Worm (Caenorhabditis elegans): ENCODE data around the gene F17E9.3.
"Not testable (repeated sequence)": the region's sequence is repeated elsewhere in the genome, so short reads cannot be mapped to it uniquely, and the experiment has no call there.

F17E9.3 gene

ce11 chrIV:8348073-8348472 lies 6.6 kb upstream of the F17E9.3 start, which contains the start of gene F17E9.4:
F17E9.4 (plus strand) TSS chrIV:8348373.
- no peak for TF ChIP-seq unc-62 (GFP tag; optimal IDR thresholded peaks at IDR 0.05)

- not testable (repeated sequence) for TF ChIP-seq unc-62 (GFP tag; optimal IDR thresholded peaks at IDR 0.05)
Measured at ce11 chrIV:8352036-8352435, 2.6 kb upstream of the F17E9.3 start, which contains the start of gene F17E9.16. F17E9.16 (plus strand) TSS chrIV:8352336.

- TF ChIP-seq unc-62 (GFP tag; optimal IDR thresholded peaks at IDR 0.05): no peak
Measured at ce11 chrIV:8355592-8355991, 920 bp downstream of the F17E9.3 start, which contains the start of the genes F17E9.2 and col-116. F17E9.2 (plus strand) TSS chrIV:8355892. col-116 (plus strand) TSS chrIV:8355906.

ce11 chrIV:8357299-8357698 lies 2.6 kb downstream of the F17E9.3 start:
- TF ChIP-seq unc-62 (GFP tag; optimal IDR thresholded peaks at IDR 0.05): no peak

- TF ChIP-seq unc-62 (GFP tag; optimal IDR thresholded peaks at IDR 0.05): no peak
Measured at ce11 chrIV:8358492-8358891, 3.8 kb downstream of the F17E9.3 start, which contains the start of gene D2096.13. D2096.13 (minus strand) TSS chrIV:8358592.

- TF ChIP-seq unc-62 (GFP tag; optimal IDR thresholded peaks at IDR 0.05): no peak
Measured at ce11 chrIV:8359716-8360407, 5.2 kb downstream of the F17E9.3 start, which contains the start of gene D2096.5. D2096.5 (minus strand) TSS chrIV:8359766.

ce11 chrIV:8360817-8361216 lies 6.1 kb downstream of the F17E9.3 start, which contains the start of gene sqv-1:
sqv-1 (plus strand) TSS chrIV:8361117.
- no peak for TF ChIP-seq unc-62 (GFP tag; optimal IDR thresholded peaks at IDR 0.05)

ce11 chrIV:8363163-8363562 lies 8.5 kb downstream of the F17E9.3 start, which contains the start of gene D2096.12:
D2096.12 (plus strand) TSS chrIV:8363463.
- no peak for TF ChIP-seq unc-62 (GFP tag; optimal IDR thresholded peaks at IDR 0.05)

ce11 chrIV:8366295-8366694 lies 11.6 kb downstream of the F17E9.3 start, which contains the start of gene aagr-1:
aagr-1 (plus strand) TSS chrIV:8366521.
- TF ChIP-seq unc-62 (GFP tag; optimal IDR thresholded peaks at IDR 0.05): no peak

- TF ChIP-seq unc-62 (GFP tag; optimal IDR thresholded peaks at IDR 0.05): no peak
Measured at ce11 chrIV:8367887-8368286, 13.2 kb downstream of the F17E9.3 start.

- no peak for TF ChIP-seq unc-62 (GFP tag; optimal IDR thresholded peaks at IDR 0.05)
Measured at ce11 chrIV:8369135-8369534, 14.5 kb downstream of the F17E9.3 start, which contains the start of gene D2096.6. D2096.6 (minus strand) TSS chrIV:8369235.

- no peak for TF ChIP-seq unc-62 (GFP tag; optimal IDR thresholded peaks at IDR 0.05)
Measured at ce11 chrIV:8375381-8375780, 20.7 kb downstream of the F17E9.3 start.

- TF ChIP-seq unc-62 (GFP tag; optimal IDR thresholded peaks at IDR 0.05): no peak
Measured at ce11 chrIV:8376923-8377322, 22.3 kb downstream of the F17E9.3 start.

- no peak for TF ChIP-seq unc-62 (GFP tag; optimal IDR thresholded peaks at IDR 0.05)
Measured at ce11 chrIV:8377501-8377900, 22.8 kb downstream of the F17E9.3 start, which contains the start of gene D2096.7. D2096.7 (minus strand) TSS chrIV:8377630.

- no peak for TF ChIP-seq unc-62 (GFP tag; optimal IDR thresholded peaks at IDR 0.05)
Measured at ce11 chrIV:8378280-8378679, 23.6 kb downstream of the F17E9.3 start.

ce11 chrIV:8379278-8379677 lies 24.6 kb downstream of the F17E9.3 start, which contains the start of gene nap-1:
nap-1 (minus strand) TSS chrIV:8379319.
- no peak for TF ChIP-seq unc-62 (GFP tag; optimal IDR thresholded peaks at IDR 0.05)

ce11 chrIV:8379683-8380082 lies 25.0 kb downstream of the F17E9.3 start, which contains the start of gene praf-3:
praf-3 (plus strand) TSS chrIV:8379983.
- no peak for TF ChIP-seq unc-62 (GFP tag; optimal IDR thresholded peaks at IDR 0.05)

Data from whole organism, dauer.